Worm (Caenorhabditis elegans) whole organism, young adult: ENCODE results near the gene R11D1.13.

Experiments
- B0261.1 ChIP-seq: sonication (generic microtip); optimal IDR thresholded peaks from 2 replicates; lab custom pipeline; 2016; ENCODE audit warnings: mild to moderate bottlenecking, missing genetic modification characterization, moderate library complexity, missing compliant biosample characterization
- ama-1 ChIP-seq, 3 experiments: fragments of 150-350 bp in 1 of 3; sonication (generic microtip) in 2 of 3; optimal IDR thresholded peaks; 2 replicates each; lab custom pipeline; 2014 to 2018; ENCODE audit warnings: missing biosample characterization in 2 of 3, missing genetic modification characterization in 2 of 3, missing genetic modification reagents in 2 of 3
- hlh-12 ChIP-seq: sonication (generic microtip); optimal IDR thresholded peaks from 2 replicates; lab custom pipeline; 2016; ENCODE audit warnings: missing genetic modification characterization, missing compliant biosample characterization
- lir-1 ChIP-seq: fragments of 200-800 bp; sonication (Bioruptor generic); conservative IDR thresholded peaks from 2 replicates; pipeline ENCODE4 v1.3.6; 2022; ENCODE audit warnings: missing genetic modification reagents, missing genetic modification characterization, missing compliant biosample characterization
- unc-130 ChIP-seq: sonication (generic microtip); optimal IDR thresholded peaks from 2 replicates; lab custom pipeline; 2016; ENCODE audit warnings: missing genetic modification reagents, missing genetic modification characterization, missing compliant biosample characterization
- unc-62 ChIP-seq: fragments of 150-350 bp; optimal IDR thresholded peaks from 2 replicates; lab custom pipeline; 2014; ENCODE audit warnings: missing biosample characterization, missing genetic modification reagents, missing genetic modification characterization

DNA sequence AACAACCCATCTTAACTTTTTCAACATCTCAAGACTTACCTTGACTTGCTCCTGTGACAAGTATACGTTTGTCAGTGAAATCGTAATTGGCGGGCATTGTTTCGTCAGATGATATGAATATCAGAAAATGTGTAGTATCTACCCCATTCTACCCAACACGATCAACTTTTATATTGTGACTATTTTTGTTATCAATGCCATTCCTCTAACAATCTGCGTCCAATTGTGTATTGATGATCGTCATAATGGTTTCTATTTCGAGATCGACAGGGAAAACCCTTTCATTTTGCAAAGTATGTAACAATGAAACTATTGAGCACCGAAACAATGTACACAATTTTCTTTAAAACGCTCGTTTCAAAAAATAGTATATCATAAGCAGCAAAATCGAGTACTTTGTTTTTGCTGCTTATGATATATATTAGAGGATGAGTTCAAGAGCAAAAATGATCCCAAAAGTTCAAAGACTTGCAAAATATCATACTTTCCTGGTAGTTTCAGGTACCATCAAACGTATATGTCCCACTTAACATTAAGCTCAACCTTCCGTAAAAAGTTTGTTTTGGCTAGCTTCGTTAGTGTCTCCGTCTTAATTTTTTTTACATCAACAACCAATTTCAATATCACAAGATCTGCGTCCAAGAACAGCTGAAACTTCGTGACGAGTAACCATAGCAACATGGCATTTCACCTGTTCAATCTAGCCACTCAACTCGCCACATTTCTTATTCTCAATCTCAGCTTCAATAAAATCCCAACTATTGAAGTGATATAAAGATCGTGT, 6.7 kb downstream of the R11D1.13 start, which contains the start of the genes dhs-21 and xbx-9:
- TF ChIP-seq unc-130 (GFP tag; lab: Kevin White, UChicago) (no peak), ama-1 (optimal IDR thresholded peaks at IDR 0.05; lab: Kevin White, UChicago) (no peak), ama-1 (GFP tag; optimal IDR thresholded peaks at IDR 0.05; lab: Kevin White, UChicago) (no peak), hlh-12 (tag; lab: Kevin White, UChicago) (no peak), B0261.1 (tag; lab: Kevin White, UChicago) (no peak), unc-62 (GFP tag; lab: Kevin White, UChicago) (no peak), lir-1 (GFP tag; lab: Robert Waterston, UW) (no peak)
